Worm (Caenorhabditis elegans) whole organism, L3 larva: ENCODE measurements around the gene srx-14.

Experiments
- ceh-16 ChIP-seq: sonication (generic microtip); optimal IDR thresholded peaks from 2 replicates; lab custom pipeline; 2017; ENCODE audit warnings: missing biosample characterization, missing genetic modification characterization
- elt-3 ChIP-seq, 3 experiments: fragments of 150-350 bp in 1 of 3; sonication (generic microtip) in 2 of 3; optimal IDR thresholded peaks; 2 replicates in 2 of 3; 4 replicates in 1 of 3; lab custom pipeline; 2014 to 2017; ENCODE audit warnings: missing biosample characterization in 3 of 3, missing genetic modification characterization in 3 of 3
- fkh-2 ChIP-seq: fragments of 150-350 bp; optimal IDR thresholded peaks from 2 replicates; lab custom pipeline; 2014; ENCODE audit warnings: missing biosample characterization, missing genetic modification reagents, missing genetic modification characterization
- jun-1 ChIP-seq: fragments of 150-350 bp; optimal IDR thresholded peaks from 2 replicates; lab custom pipeline; 2014; ENCODE audit warnings: missing biosample characterization, missing genetic modification reagents, missing genetic modification characterization
- lin-39 ChIP-seq: fragments of 150-350 bp; optimal IDR thresholded peaks from 2 replicates; lab custom pipeline; 2018; ENCODE audit warnings: missing biosample characterization, missing genetic modification reagents, missing genetic modification characterization
- nhr-237 ChIP-seq: fragments of 150-350 bp; optimal IDR thresholded peaks from 2 replicates; lab custom pipeline; 2014; ENCODE audit warnings: missing biosample characterization, missing genetic modification characterization
- nhr-25 ChIP-seq: sonication (generic microtip); optimal IDR thresholded peaks from 2 replicates; lab custom pipeline; 2017; ENCODE audit warnings: missing biosample characterization, missing genetic modification characterization
- nhr-76 ChIP-seq: fragments of 150-350 bp; sonication (generic microtip); optimal IDR thresholded peaks from 5 replicates; lab custom pipeline; 2014; ENCODE audit warnings: missing biosample characterization, missing genetic modification characterization
- pha-4 ChIP-seq: fragments of 150-350 bp; optimal IDR thresholded peaks from 2 replicates; lab custom pipeline; 2014; ENCODE audit warnings: missing biosample characterization, missing genetic modification reagents, missing genetic modification characterization
- sea-2 ChIP-seq: fragments of 150-350 bp; sonication (generic microtip); optimal IDR thresholded peaks from 4 replicates; lab custom pipeline; 2014; ENCODE audit warnings: missing biosample characterization, missing genetic modification reagents, missing genetic modification characterization
- zag-1 ChIP-seq: fragments of 150-350 bp; optimal IDR thresholded peaks from 2 replicates; lab custom pipeline; 2014; ENCODE audit warnings: missing biosample characterization, missing genetic modification characterization

ce11 chrIV:1148425-1149151 lies 35.0 kb upstream of the srx-14 start:
- no peak for TF ChIP-seq nhr-25
- TF ChIP-seq sea-2 (GFP tag; lab: Kevin White, UChicago) = no peak
- no peak for TF ChIP-seq elt-3 (tag; optimal IDR thresholded peaks at IDR 0.05; lab: Kevin White, UChicago)
- TF ChIP-seq zag-1 (tag; lab: Kevin White, UChicago) = no peak
- peak; percentile 21 for TF ChIP-seq pha-4
- TF ChIP-seq nhr-76 = no peak
- TF ChIP-seq lin-39 = no peak
- no peak for TF ChIP-seq fkh-2 (tag; lab: Kevin White, UChicago)
- no peak for TF ChIP-seq jun-1 (tag; lab: Kevin White, UChicago)
- TF ChIP-seq nhr-237 = no peak
- TF ChIP-seq ceh-16 (tag; lab: Kevin White, UChicago) = no peak
